Worm (Caenorhabditis elegans): ENCODE measurements around the gene F58G6.7.
A peak's percentile ranks its signal among the peaks of the same experiment; 100 is the strongest.

- TF ChIP-seq nhr-237 (tag; optimal IDR thresholded peaks at IDR 0.05) (no peak), nhr-12 (tag; optimal IDR thresholded peaks at IDR 0.05) (no peak), nhr-76 (tag; optimal IDR thresholded peaks at IDR 0.05) (no peak), snpc-4 (tag; optimal IDR thresholded peaks at IDR 0.05) (no peak), ztf-11 (tag; optimal IDR thresholded peaks at IDR 0.05) (no peak), lsy-2 (tag; optimal IDR thresholded peaks at IDR 0.05) (no peak), cnd-1 (tag; optimal IDR thresholded peaks at IDR 0.05) (no peak), bed-3 (GFP tag; optimal IDR thresholded peaks at IDR 0.05) (no peak), nhr-28 (tag; optimal IDR thresholded peaks at IDR 0.05) (no peak), mep-1 (tag; optimal IDR thresholded peaks at IDR 0.05) (no peak), ham-2 (GFP tag; optimal IDR thresholded peaks at IDR 0.05) (peak; percentile 56), tbx-8 (GFP tag; optimal IDR thresholded peaks at IDR 0.05) (no peak), lin-13 (tag; optimal IDR thresholded peaks at IDR 0.05) (no peak), pha-4 (tag; optimal IDR thresholded peaks at IDR 0.05) (no peak)
Observed at ce11 chrIV:9615511-9615910, 38.6 kb upstream of the F58G6.7 start.
